Fruit fly (Drosophila melanogaster): ENCODE results near the gene CG12983.

- TF ChIP-seq CG8478 (optimal IDR thresholded peaks at IDR 0.05) (no peak), CTCF (optimal IDR thresholded peaks at IDR 0.05) (no peak)
Measured at dm6 chr3L:20922279-20922830, 44.2 kb downstream of the CG12983 start.
